Worm (Caenorhabditis elegans) whole organism, L4 larva: Measurements from ENCODE around the gene tomm-70.

Source experiments
- R02D3.7 ChIP-seq: fragments of 150-350 bp; sonication (generic microtip); optimal IDR thresholded peaks from 3 replicates; lab custom pipeline; 2014; ENCODE audit warnings: missing biosample characterization, missing genetic modification characterization
- Y105C5A.15 ChIP-seq: fragments of 200-800 bp; sonication (Bioruptor generic); IDR thresholded peaks from 2 replicates; pipeline ENCODE4 v1.3.6; 2022; ENCODE audit warnings: missing genetic modification characterization, missing compliant biosample characterization
- Y75B8A.6 ChIP-seq: fragments of 200-800 bp; sonication (Bioruptor generic); IDR thresholded peaks from 2 replicates; pipeline ENCODE4 v1.3.6; 2022; ENCODE audit warnings: missing genetic modification reagents, missing genetic modification characterization, missing compliant biosample characterization
- aha-1 ChIP-seq: fragments of 150-350 bp; peaks from one replicate; lab custom pipeline; 2014; ENCODE audit warnings: missing biosample characterization, missing genetic modification characterization
- aly-2 ChIP-seq: sonication (generic microtip); optimal IDR thresholded peaks from 2 replicates; lab custom pipeline; 2018; ENCODE audit warnings: missing biosample characterization, missing genetic modification characterization
- ama-1 ChIP-seq: fragments of 150-350 bp; optimal IDR thresholded peaks from 2 replicates; lab custom pipeline; 2014; ENCODE audit warnings: inconsistent platforms, mixed read lengths
- arid-1 ChIP-seq: fragments of 200-800 bp; sonication (Bioruptor generic); conservative IDR thresholded peaks from 2 replicates; pipeline ENCODE4 v1.3.6; 2022; ENCODE audit warnings: missing genetic modification reagents, missing genetic modification characterization, missing compliant biosample characterization
- ceh-20 ChIP-seq: fragments of 200-800 bp; sonication (Bioruptor generic); IDR thresholded peaks from 2 replicates; pipeline ENCODE4 v1.3.6; 2022; ENCODE audit warnings: missing genetic modification reagents, missing genetic modification characterization, missing compliant biosample characterization
- ceh-32 ChIP-seq: sonication (generic microtip); optimal IDR thresholded peaks from 2 replicates; lab custom pipeline; 2016; ENCODE audit warnings: mild to moderate bottlenecking, missing genetic modification characterization, missing compliant biosample characterization; ENCODE audit not compliant: poor library complexity
- ceh-44 ChIP-seq: fragments of 200-800 bp; sonication (Bioruptor generic); IDR thresholded peaks from 2 replicates; pipeline ENCODE4 v1.3.6; 2022; ENCODE audit warnings: missing genetic modification reagents, missing genetic modification characterization, missing compliant biosample characterization
- ceh-82 ChIP-seq: sonication (generic microtip); optimal IDR thresholded peaks from 2 replicates; lab custom pipeline; 2017; ENCODE audit warnings: missing biosample characterization, missing genetic modification characterization
- ces-1 ChIP-seq: fragments of 150-350 bp; sonication (generic microtip); optimal IDR thresholded peaks from 4 replicates; lab custom pipeline; 2014; ENCODE audit warnings: missing biosample characterization, missing genetic modification reagents, missing genetic modification characterization
- daf-16 ChIP-seq, 3 experiments: sonication (generic microtip); optimal IDR thresholded peaks; 2 replicates each; lab custom pipeline; 2016 to 2017; ENCODE audit warnings: missing genetic modification characterization in 3 of 3, missing genetic modification reagents in 3 of 3, mild to moderate bottlenecking in 2 of 3, missing compliant biosample characterization in 2 of 3, missing biosample characterization in 1 of 3, moderate library complexity in 1 of 3
- daf-19 ChIP-seq: fragments of 200-800 bp; sonication (Bioruptor generic); conservative IDR thresholded peaks from 2 replicates; pipeline ENCODE4 v1.3.6; 2022; ENCODE audit warnings: missing genetic modification characterization, missing compliant biosample characterization
- dpl-1 ChIP-seq: fragments of 150-350 bp; optimal IDR thresholded peaks from 2 replicates; lab custom pipeline; 2014; ENCODE audit warnings: missing biosample characterization, missing genetic modification reagents, missing genetic modification characterization
- fkh-10 ChIP-seq: fragments of 150-350 bp; optimal IDR thresholded peaks from 2 replicates; lab custom pipeline; 2014; ENCODE audit warnings: missing biosample characterization, missing genetic modification reagents, missing genetic modification characterization
- gei-8 ChIP-seq: fragments of 200-800 bp; sonication (Bioruptor generic); optimal IDR thresholded peaks from 2 replicates; lab custom pipeline; 2018; ENCODE audit warnings: mild to moderate bottlenecking, missing genetic modification characterization, missing compliant biosample characterization
- hlh-11 ChIP-seq: fragments of 200-800 bp; sonication (Bioruptor generic); optimal IDR thresholded peaks from 2 replicates; lab custom pipeline; 2018; ENCODE audit warnings: mild to moderate bottlenecking, missing genetic modification characterization, missing compliant biosample characterization
- jun-1 ChIP-seq: fragments of 150-350 bp; optimal IDR thresholded peaks from 2 replicates; lab custom pipeline; 2014; ENCODE audit warnings: missing biosample characterization, missing genetic modification reagents, missing genetic modification characterization
- lim-7 ChIP-seq: fragments of 200-800 bp; sonication (Bioruptor generic); IDR thresholded peaks from 2 replicates; pipeline ENCODE4 v1.3.6; 2022; ENCODE audit warnings: missing genetic modification characterization, missing compliant biosample characterization
- lin-29 ChIP-seq: fragments of 200-800 bp; sonication (Bioruptor generic); IDR thresholded peaks from 2 replicates; pipeline ENCODE4 v1.3.6; 2022; ENCODE audit warnings: missing genetic modification reagents, missing genetic modification characterization, missing compliant biosample characterization
- lsy-2 ChIP-seq, 2 experiments: fragments of 150-350 bp in 1 of 2; sonication (generic microtip) in 1 of 2; optimal IDR thresholded peaks; 2 replicates each; lab custom pipeline; 2014 to 2017; ENCODE audit warnings: missing biosample characterization in 2 of 2, missing genetic modification characterization in 2 of 2
- mdl-1 ChIP-seq, 2 experiments: fragments of 150-350 bp in 1 of 2; sonication (generic microtip) in 1 of 2; optimal IDR thresholded peaks; 2 replicates each; lab custom pipeline; 2014 to 2017; ENCODE audit warnings: missing biosample characterization in 2 of 2, missing genetic modification characterization in 2 of 2
- mdt-29 ChIP-seq: fragments of 200-800 bp; sonication (Bioruptor generic); IDR thresholded peaks from 2 replicates; pipeline ENCODE4 v1.3.6; 2022; ENCODE audit warnings: missing genetic modification reagents, missing genetic modification characterization, missing compliant biosample characterization
- mep-1 ChIP-seq: fragments of 150-350 bp; sonication (generic microtip); optimal IDR thresholded peaks from 3 replicates; lab custom pipeline; 2014; ENCODE audit warnings: missing biosample characterization, missing genetic modification characterization
- nhr-10 ChIP-seq: fragments of 150-350 bp; optimal IDR thresholded peaks from 2 replicates; lab custom pipeline; 2014; ENCODE audit warnings: missing biosample characterization, missing genetic modification characterization
- nhr-111 ChIP-seq: fragments of 200-800 bp; sonication (Bioruptor generic); optimal IDR thresholded peaks from 2 replicates; lab custom pipeline; 2018; ENCODE audit warnings: mild to moderate bottlenecking, missing genetic modification characterization, missing compliant biosample characterization
- nhr-25 ChIP-seq: sonication (generic microtip); optimal IDR thresholded peaks from 2 replicates; lab custom pipeline; 2017; ENCODE audit warnings: missing genetic modification characterization, mild to moderate bottlenecking, missing compliant biosample characterization, antibody characterized with exemption, moderate library complexity, borderline replicate concordance; ENCODE audit not compliant: insufficient read depth
- nhr-28 ChIP-seq: fragments of 150-350 bp; optimal IDR thresholded peaks from 2 replicates; lab custom pipeline; 2014; ENCODE audit warnings: missing biosample characterization, missing genetic modification characterization
- nhr-41 ChIP-seq: fragments of 200-800 bp; sonication (Bioruptor generic); IDR thresholded peaks from 2 replicates; pipeline ENCODE4 v1.3.6; 2022; ENCODE audit warnings: missing genetic modification reagents, missing genetic modification characterization, missing compliant biosample characterization
- nhr-42 ChIP-seq: fragments of 200-800 bp; sonication (Bioruptor generic); IDR thresholded peaks from 2 replicates; pipeline ENCODE4 v1.3.6; 2022; ENCODE audit warnings: missing genetic modification characterization, missing compliant biosample characterization
- nhr-48 ChIP-seq: sonication (generic microtip); optimal IDR thresholded peaks from 2 replicates; lab custom pipeline; 2016; ENCODE audit warnings: mild to moderate bottlenecking, missing genetic modification characterization, missing compliant biosample characterization
- sdz-12 ChIP-seq: fragments of 200-800 bp; sonication (Bioruptor generic); optimal IDR thresholded peaks from 2 replicates; lab custom pipeline; 2018; ENCODE audit warnings: mild to moderate bottlenecking, missing genetic modification characterization, missing compliant biosample characterization
- set-16 ChIP-seq: fragments of 200-800 bp; sonication (Bioruptor generic); IDR thresholded peaks from 2 replicates; pipeline ENCODE4 v1.3.6; 2022; ENCODE audit warnings: missing genetic modification reagents, missing genetic modification characterization, missing compliant biosample characterization
- tag-97 ChIP-seq: fragments of 200-800 bp; sonication (Bioruptor generic); IDR thresholded peaks from 2 replicates; pipeline ENCODE4 v1.3.6; 2022; ENCODE audit warnings: missing genetic modification characterization, missing compliant biosample characterization
- tra-1 ChIP-seq: fragments of 200-800 bp; sonication (Bioruptor generic); IDR thresholded peaks from 2 replicates; pipeline ENCODE4 v1.3.6; 2022; ENCODE audit warnings: missing genetic modification reagents, missing genetic modification characterization, missing compliant biosample characterization
- unc-130 ChIP-seq: sonication (generic microtip); optimal IDR thresholded peaks from 2 replicates; lab custom pipeline; 2016; ENCODE audit warnings: missing genetic modification reagents, missing genetic modification characterization, missing compliant biosample characterization
- unc-39 ChIP-seq: sonication (generic microtip); optimal IDR thresholded peaks from 2 replicates; lab custom pipeline; 2017; ENCODE audit warnings: missing biosample characterization, missing genetic modification characterization
- zag-1 ChIP-seq: fragments of 150-350 bp; optimal IDR thresholded peaks from 2 replicates; lab custom pipeline; 2014; ENCODE audit warnings: missing biosample characterization, missing genetic modification characterization
- zfp-2 ChIP-seq: sonication (generic microtip); optimal IDR thresholded peaks from 2 replicates; lab custom pipeline; 2016; ENCODE audit warnings: mild to moderate bottlenecking, missing genetic modification characterization, missing compliant biosample characterization
- zfp-3 ChIP-seq: fragments of 200-800 bp; sonication (Bioruptor generic); conservative IDR thresholded peaks from 2 replicates; pipeline ENCODE4 v1.3.6; 2022; ENCODE audit warnings: missing genetic modification reagents, missing genetic modification characterization, missing compliant biosample characterization
- zip-2 ChIP-seq: fragments of 150-350 bp; optimal IDR thresholded peaks from 2 replicates; lab custom pipeline; 2014; ENCODE audit warnings: missing biosample characterization, missing genetic modification characterization

The tomm-70 gene

DNA sequence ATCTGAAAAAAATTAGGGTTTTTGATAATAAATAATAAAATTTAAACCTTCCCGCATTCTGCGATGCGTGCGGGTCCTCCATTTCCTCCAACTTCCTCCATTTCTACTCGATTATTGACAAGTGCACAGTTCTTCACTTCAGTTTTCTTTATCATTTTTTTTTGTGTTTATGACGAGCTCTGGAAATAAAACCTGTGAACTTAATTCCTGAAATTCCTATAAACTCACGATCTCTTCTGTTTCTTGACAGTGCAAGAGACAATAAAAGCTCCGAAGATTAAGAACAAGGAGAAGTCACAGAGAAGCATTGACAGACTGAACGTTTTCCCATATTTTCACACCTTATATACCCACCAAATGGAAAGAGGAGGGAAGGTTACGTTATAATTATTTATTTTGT is 17.3 kb upstream of the tomm-70 start, which contains the start of gene K02D10.3:
Gene K02D10.3, minus strand, starts transcription at position 101 of the 400 bp plus-strand sequence.
- TF ChIP-seq zip-2 (no peak), nhr-48 (tag; lab: Kevin White, UChicago) (no peak), lin-29 (GFP tag; lab: Robert Waterston, UW) (no peak), nhr-10 (tag; lab: Kevin White, UChicago) (no peak), arid-1 (GFP tag; lab: Robert Waterston, UW) (no peak), nhr-28 (no peak), dpl-1 (GFP tag; lab: Kevin White, UChicago) (no peak), zfp-3 (GFP tag; lab: Robert Waterston, UW) (no peak)

DNA sequence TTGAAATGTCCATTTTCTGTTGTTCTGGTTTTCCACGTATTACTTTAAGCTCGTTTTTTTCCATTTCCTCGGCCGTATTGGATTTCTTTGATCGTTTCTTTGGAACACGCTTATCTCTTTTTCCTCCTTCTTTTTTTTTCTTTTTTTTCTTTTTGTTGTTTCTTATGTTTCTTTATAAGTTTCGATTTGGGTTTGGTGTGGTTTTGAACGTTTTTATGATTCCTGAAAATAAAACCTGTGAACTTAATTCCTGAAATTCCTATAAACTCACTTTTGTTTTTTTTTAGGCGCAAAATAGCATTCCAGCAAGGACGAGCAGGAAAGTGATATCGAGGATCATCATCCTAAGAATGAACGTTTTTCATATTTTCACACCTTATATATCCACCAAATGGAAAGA is 16.6 kb upstream of the tomm-70 start, which contains the start of gene K02D10.2:
Gene K02D10.2, minus strand, starts transcription at position 101 of the 400 bp plus-strand sequence.
- TF ChIP-seq set-16 = no peak
- no peak for TF ChIP-seq nhr-111 (GFP tag; lab: Kevin White, UChicago)
- no peak for TF ChIP-seq daf-19 (GFP tag; lab: Robert Waterston, UW)
- TF ChIP-seq nhr-42 (GFP tag; lab: Robert Waterston, UW) = no peak
- TF ChIP-seq gei-8 (GFP tag; lab: Kevin White, UChicago) = no peak
- no peak for TF ChIP-seq mep-1 (tag; lab: Kevin White, UChicago)

DNA sequence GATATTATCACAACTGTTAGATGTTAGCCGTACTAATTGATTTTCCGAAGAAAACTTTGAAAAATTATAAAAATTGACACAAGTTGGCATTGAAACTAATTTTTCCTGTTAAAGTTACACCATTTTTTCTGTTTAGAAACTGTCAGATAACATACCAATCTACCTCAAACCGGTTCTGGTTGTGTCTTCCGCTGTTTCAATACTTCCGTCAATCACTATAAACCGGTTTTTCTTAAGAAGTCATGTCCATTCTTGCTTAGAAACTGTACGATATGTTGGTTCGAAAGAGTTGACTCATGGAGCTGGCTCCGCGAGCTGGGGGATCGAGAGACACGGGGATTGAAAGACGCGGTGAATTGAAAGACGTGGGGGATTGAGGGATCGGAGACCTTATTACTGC is 15.7 kb upstream of the tomm-70 start:
- no peak for TF ChIP-seq mdt-29
- peak; percentile 15 for TF ChIP-seq hlh-11 (tag; lab: Kevin White, UChicago)
- no peak for TF ChIP-seq zfp-2 (tag; lab: Kevin White, UChicago)
- 0 out of 2 replicates have a peak, but pooled peaks have one; percentile 43 for TF ChIP-seq Y105C5A.15

DNA sequence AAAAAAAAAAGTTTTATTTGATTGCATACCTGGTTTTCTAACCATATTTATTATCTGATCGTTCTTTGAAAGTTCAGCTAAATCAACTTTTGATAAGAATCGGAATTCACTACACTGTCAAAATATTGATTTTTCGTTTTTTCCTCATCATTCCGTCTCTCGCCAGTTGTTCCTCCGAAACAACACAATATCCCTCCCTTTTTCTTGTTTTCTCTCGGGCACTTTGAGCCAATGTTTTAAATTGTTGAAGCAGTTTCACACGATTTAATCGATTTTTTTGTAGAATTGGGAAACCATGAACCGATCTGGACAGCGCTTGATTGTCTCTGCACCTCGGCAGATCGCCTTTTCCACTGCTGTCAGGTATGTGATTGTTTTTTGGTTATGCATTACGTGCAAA is 14.7 kb upstream of the tomm-70 start, which contains the start of gene K02D10.1:
Gene K02D10.1, plus strand, starts transcription at position 284 of the 400 bp plus-strand sequence.
- no peak for TF ChIP-seq ceh-20
- peak in 1 of 2 experiments; percentile 1 for TF ChIP-seq lsy-2 (tag; optimal IDR thresholded peaks at IDR 0.05; lab: Kevin White, UChicago)
- TF ChIP-seq nhr-25 (tag; lab: Kevin White, UChicago) = no peak
- peak; percentile 64 for TF ChIP-seq ama-1 (lab: Kevin White, UChicago)
- TF ChIP-seq daf-16 (GFP tag; optimal IDR thresholded peaks at IDR 0.05; lab: Kevin White, UChicago) = no peak
- TF ChIP-seq daf-16 (tag; optimal IDR thresholded peaks at IDR 0.05; lab: Kevin White, UChicago) = peak; percentile 26
- peak; percentile 81 for TF ChIP-seq aha-1 (tag; lab: Kevin White, UChicago)
- no peak for TF ChIP-seq R02D3.7 (tag; lab: Kevin White, UChicago)
- TF ChIP-seq lim-7 (GFP tag; lab: Robert Waterston, UW) = no peak

DNA sequence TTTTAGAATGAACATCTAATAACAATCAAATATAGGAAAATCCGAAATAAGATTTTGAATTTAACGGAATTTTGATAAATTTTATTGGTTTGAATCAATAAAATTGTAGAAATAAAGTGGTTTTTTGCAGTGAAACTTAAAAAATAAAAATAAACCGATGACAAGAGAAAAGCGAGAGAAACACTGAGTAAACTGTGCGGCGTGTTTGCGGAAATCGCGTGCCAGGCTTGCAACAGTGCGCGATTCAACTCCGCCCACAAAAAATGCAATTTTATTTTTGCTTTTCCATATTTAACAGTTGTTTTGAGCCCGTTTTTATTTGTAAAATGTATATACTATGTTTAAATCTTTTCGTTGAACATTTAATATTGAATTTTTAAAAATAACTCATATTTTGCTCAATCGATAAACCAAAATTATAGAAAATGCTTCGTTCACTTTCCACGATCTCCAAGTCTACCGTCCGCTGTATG is 13.4 kb upstream of the tomm-70 start, which contains the start of gene mtss-1:
Gene mtss-1, plus strand, starts transcription at position 423 of the 473 bp plus-strand sequence.
- TF ChIP-seq ceh-32 (no peak), aly-2 (tag; lab: Kevin White, UChicago) (no peak), fkh-10 (no peak), lsy-2 (tag; optimal IDR thresholded peaks at IDR 0.05; lab: Kevin White, UChicago) (peak in 1 of 2 experiments; percentile 58), ceh-82 (tag; lab: Kevin White, UChicago) (no peak), zfp-3 (GFP tag; lab: Robert Waterston, UW) (no peak), sdz-12 (GFP tag; lab: Kevin White, UChicago) (no peak), tag-97 (no peak), unc-39 (tag; lab: Kevin White, UChicago) (no peak), zip-2 (no peak), daf-16 (GFP tag; optimal IDR thresholded peaks at IDR 0.05; lab: Kevin White, UChicago) (no peak), daf-16 (tag; optimal IDR thresholded peaks at IDR 0.05; lab: Kevin White, UChicago) (peak; percentile 65), unc-130 (GFP tag; lab: Kevin White, UChicago) (peak; percentile 72), mdl-1 (tag; optimal IDR thresholded peaks at IDR 0.05; lab: Kevin White, UChicago) (no peak), nhr-41 (GFP tag; lab: Robert Waterston, UW) (no peak), mdt-29 (no peak), tra-1 (GFP tag; lab: Robert Waterston, UW) (no peak), ces-1 (no peak), Y75B8A.6 (GFP tag; lab: Robert Waterston, UW) (no peak), nhr-48 (tag; lab: Kevin White, UChicago) (peak; percentile 21), zag-1 (tag; lab: Kevin White, UChicago) (no peak), daf-19 (GFP tag; lab: Robert Waterston, UW) (no peak), zfp-2 (tag; lab: Kevin White, UChicago) (no peak), ceh-44 (no peak), mep-1 (tag; lab: Kevin White, UChicago) (peak; percentile 59), gei-8 (GFP tag; lab: Kevin White, UChicago) (no peak), jun-1 (tag; lab: Kevin White, UChicago) (no peak)
